Fruit fly (Drosophila melanogaster) whole organism, prepupa: ENCODE results near the gene tx.

Experiments used
- Blimp-1 ChIP-seq: fragments of 200-800 bp; sonication (Bioruptor generic); optimal IDR thresholded peaks from 3 replicates; lab custom pipeline; 2017; ENCODE audit warnings: missing biosample characterization, missing genetic modification characterization, mild to moderate bottlenecking, moderate library complexity, missing genetic modification reagents
- CG10669 ChIP-seq: fragments of 200-800 bp; sonication (Bioruptor generic); optimal IDR thresholded peaks from 3 replicates; lab custom pipeline; 2018; ENCODE audit warnings: missing biosample characterization, mild to moderate bottlenecking, missing genetic modification characterization, moderate library complexity
- CG11294 ChIP-seq: fragments of 200-800 bp; sonication (Bioruptor generic); IDR thresholded peaks from 2 replicates; pipeline ENCODE4 v1.3.6; 2022; ENCODE audit warnings: missing biosample characterization, missing genetic modification characterization
- CG11762 ChIP-seq: fragments of 200-800 bp; sonication (Bioruptor generic); optimal IDR thresholded peaks from 3 replicates; lab custom pipeline; 2016; ENCODE audit warnings: missing biosample characterization, missing genetic modification characterization; ENCODE audit not compliant: insufficient read depth
- CG11902 ChIP-seq: fragments of 200-800 bp; sonication (Bioruptor generic); optimal IDR thresholded peaks from 3 replicates; lab custom pipeline; 2016; ENCODE audit warnings: missing biosample characterization, missing genetic modification characterization
- CG15336 ChIP-seq: fragments of 200-800 bp; sonication (Bioruptor generic); IDR thresholded peaks from 2 replicates; pipeline ENCODE4 v1.3.6; 2022; ENCODE audit warnings: missing biosample characterization, missing genetic modification characterization
- CG1621 ChIP-seq: fragments of 200-800 bp; sonication (Bioruptor generic); optimal IDR thresholded peaks from 3 replicates; lab custom pipeline; 2018; ENCODE audit warnings: missing biosample characterization, mild to moderate bottlenecking, missing genetic modification characterization
- CG3032 ChIP-seq: fragments of 200-800 bp; optimal IDR thresholded peaks from 2 replicates; lab custom pipeline; 2019; ENCODE audit warnings: missing biosample characterization, mild to moderate bottlenecking, missing genetic modification characterization, moderate library complexity
- CG31627 ChIP-seq: fragments of 200-800 bp; sonication (Bioruptor generic); optimal IDR thresholded peaks from 3 replicates; lab custom pipeline; 2016; ENCODE audit warnings: missing biosample characterization, missing genetic modification characterization
- CG32006 ChIP-seq: fragments of 200-800 bp; sonication (Bioruptor generic); optimal IDR thresholded peaks from 3 replicates; lab custom pipeline; 2017; ENCODE audit warnings: missing biosample characterization, mild to moderate bottlenecking, missing genetic modification characterization
- CG3919 ChIP-seq: fragments of 200-800 bp; sonication (Bioruptor generic); optimal IDR thresholded peaks from 3 replicates; lab custom pipeline; 2016; ENCODE audit warnings: missing biosample characterization, missing genetic modification characterization
- CG4318 ChIP-seq: fragments of 200-800 bp; sonication (Bioruptor generic); optimal IDR thresholded peaks from 3 replicates; lab custom pipeline; 2017; ENCODE audit warnings: missing biosample characterization, mild to moderate bottlenecking, missing genetic modification characterization
- CG6163 ChIP-seq: fragments of 200-800 bp; sonication (Bioruptor generic); IDR thresholded peaks from 3 replicates; pipeline ENCODE4 v1.3.6; 2022; ENCODE audit warnings: missing biosample characterization, missing genetic modification characterization
- CG6276 ChIP-seq: fragments of 200-800 bp; sonication (Bioruptor generic); optimal IDR thresholded peaks from 2 replicates; lab custom pipeline; 2017; ENCODE audit warnings: missing biosample characterization, mild to moderate bottlenecking, missing genetic modification characterization
- CG6808 ChIP-seq: fragments of 200-800 bp; sonication (Bioruptor generic); optimal IDR thresholded peaks from 3 replicates; lab custom pipeline; 2017; ENCODE audit warnings: missing biosample characterization, missing genetic modification characterization, mild to moderate bottlenecking, moderate library complexity, missing genetic modification reagents
- CG6854 ChIP-seq: fragments of 200-800 bp; sonication (Bioruptor generic); optimal IDR thresholded peaks from 2 replicates; lab custom pipeline; 2017; ENCODE audit warnings: missing biosample characterization, mild to moderate bottlenecking, missing genetic modification characterization
- CG7368 ChIP-seq: fragments of 200-800 bp; sonication (Bioruptor generic); optimal IDR thresholded peaks from 3 replicates; lab custom pipeline; 2016; ENCODE audit warnings: missing biosample characterization, missing genetic modification characterization
- CG8319 ChIP-seq: fragments of 200-800 bp; sonication (Bioruptor generic); optimal IDR thresholded peaks from 3 replicates; lab custom pipeline; 2016; ENCODE audit warnings: missing biosample characterization, missing genetic modification characterization
- CG9139 ChIP-seq: fragments of 200-800 bp; sonication (Bioruptor generic); optimal IDR thresholded peaks from 3 replicates; lab custom pipeline; 2017; ENCODE audit warnings: missing biosample characterization, mild to moderate bottlenecking, missing genetic modification characterization
- Eip75B ChIP-seq: fragments of 200-800 bp; sonication (Bioruptor generic); optimal IDR thresholded peaks from 3 replicates; lab custom pipeline; 2016; ENCODE audit warnings: missing biosample characterization, missing genetic modification characterization
- Eip78C ChIP-seq: fragments of 200-800 bp; sonication (Bioruptor generic); peaks from one replicate; lab custom pipeline; 2016; ENCODE audit warnings: missing biosample characterization, missing genetic modification characterization
- Ets21C ChIP-seq: fragments of 200-800 bp; sonication (Bioruptor generic); optimal IDR thresholded peaks from 3 replicates; lab custom pipeline; 2016; ENCODE audit warnings: missing biosample characterization, missing genetic modification characterization
- Gug ChIP-seq: fragments of 200-800 bp; sonication (Bioruptor generic); IDR thresholded peaks from 2 replicates; pipeline ENCODE4 v1.3.6; 2022; ENCODE audit warnings: missing biosample characterization, missing genetic modification characterization
- Hr39 ChIP-seq: fragments of 200-800 bp; sonication (Bioruptor generic); optimal IDR thresholded peaks from 2 replicates; lab custom pipeline; 2016; ENCODE audit warnings: missing biosample characterization, missing genetic modification characterization
- Lpt ChIP-seq: fragments of 200-800 bp; sonication (Bioruptor generic); optimal IDR thresholded peaks from 3 replicates; lab custom pipeline; 2016; ENCODE audit warnings: missing biosample characterization, missing genetic modification characterization
- OdsH ChIP-seq: fragments of 200-800 bp; sonication (Bioruptor generic); optimal IDR thresholded peaks from 3 replicates; lab custom pipeline; 2016; ENCODE audit warnings: missing biosample characterization, missing genetic modification characterization
- Smox ChIP-seq: fragments of 200-800 bp; sonication (Bioruptor generic); optimal IDR thresholded peaks from 3 replicates; lab custom pipeline; 2016; ENCODE audit warnings: missing biosample characterization, missing genetic modification characterization
- Sox102F ChIP-seq: fragments of 200-800 bp; sonication (Bioruptor generic); optimal IDR thresholded peaks from 2 replicates; lab custom pipeline; 2016; ENCODE audit warnings: missing biosample characterization, mild to moderate bottlenecking, missing genetic modification characterization
- Sox14 ChIP-seq: fragments of 200-800 bp; sonication (Bioruptor generic); optimal IDR thresholded peaks from 3 replicates; lab custom pipeline; 2016; ENCODE audit warnings: missing biosample characterization, missing genetic modification characterization
- Sox15 ChIP-seq: fragments of 200-800 bp; sonication (Bioruptor generic); optimal IDR thresholded peaks from 3 replicates; lab custom pipeline; 2016; ENCODE audit warnings: missing biosample characterization, missing genetic modification characterization
- achi ChIP-seq: fragments of 200-800 bp; sonication (Bioruptor generic); optimal IDR thresholded peaks from 3 replicates; lab custom pipeline; 2016; ENCODE audit warnings: missing biosample characterization, missing genetic modification characterization
- acj6 ChIP-seq: fragments of 200-800 bp; sonication (Bioruptor generic); optimal IDR thresholded peaks from 3 replicates; lab custom pipeline; 2016; ENCODE audit warnings: missing biosample characterization, missing genetic modification characterization
- dsx ChIP-seq: fragments of 200-800 bp; optimal IDR thresholded peaks from 3 replicates; lab custom pipeline; 2019; ENCODE audit warnings: missing biosample characterization, mild to moderate bottlenecking, missing genetic modification characterization, moderate library complexity; ENCODE audit not compliant: poor library complexity, severe bottlenecking
- eg ChIP-seq: fragments of 200-800 bp; sonication (Bioruptor generic); IDR thresholded peaks from 3 replicates; pipeline ENCODE4 v1.3.6; 2022; ENCODE audit warnings: missing biosample characterization, missing genetic modification characterization
- esn ChIP-seq: fragments of 200-800 bp; sonication (Bioruptor generic); optimal IDR thresholded peaks from 2 replicates; lab custom pipeline; 2016; ENCODE audit warnings: missing biosample characterization, mild to moderate bottlenecking, missing genetic modification characterization, moderate library complexity
- fd59A ChIP-seq: fragments of 200-800 bp; sonication (Bioruptor generic); optimal IDR thresholded peaks from 2 replicates; lab custom pipeline; 2017; ENCODE audit warnings: missing biosample characterization, mild to moderate bottlenecking, missing genetic modification characterization, missing genetic modification reagents
- fkh ChIP-seq: fragments of 200-800 bp; sonication (Bioruptor generic); optimal IDR thresholded peaks from 3 replicates; lab custom pipeline; 2017; ENCODE audit warnings: missing biosample characterization, mild to moderate bottlenecking, missing genetic modification characterization, moderate library complexity
- lz ChIP-seq: fragments of 200-800 bp; sonication (Bioruptor generic); optimal IDR thresholded peaks from 3 replicates; lab custom pipeline; 2016; ENCODE audit warnings: missing biosample characterization, missing genetic modification characterization
- net ChIP-seq: fragments of 200-800 bp; sonication (Bioruptor generic); optimal IDR thresholded peaks from 3 replicates; lab custom pipeline; 2016; ENCODE audit warnings: missing biosample characterization, missing genetic modification characterization
- salr ChIP-seq, 2 experiments: fragments of 200-800 bp; sonication (Bioruptor generic); optimal IDR thresholded peaks; 3 replicates each; lab custom pipeline; 2016 to 2018; ENCODE audit warnings: missing biosample characterization in 2 of 2, missing genetic modification characterization in 2 of 2, mild to moderate bottlenecking in 1 of 2
- ss ChIP-seq, 2 experiments: fragments of 200-800 bp; sonication (Bioruptor generic); optimal IDR thresholded peaks; 2 replicates in 1 of 2; 3 replicates in 1 of 2; lab custom pipeline; 2017 to 2018; ENCODE audit warnings: mild to moderate bottlenecking in 2 of 2, missing biosample characterization in 2 of 2, missing genetic modification characterization in 2 of 2, moderate library complexity in 1 of 2
- svp ChIP-seq: fragments of 200-800 bp; sonication (Bioruptor generic); peaks from one replicate; lab custom pipeline; 2016; ENCODE audit warnings: missing biosample characterization, missing genetic modification characterization

tx gene

DNA sequence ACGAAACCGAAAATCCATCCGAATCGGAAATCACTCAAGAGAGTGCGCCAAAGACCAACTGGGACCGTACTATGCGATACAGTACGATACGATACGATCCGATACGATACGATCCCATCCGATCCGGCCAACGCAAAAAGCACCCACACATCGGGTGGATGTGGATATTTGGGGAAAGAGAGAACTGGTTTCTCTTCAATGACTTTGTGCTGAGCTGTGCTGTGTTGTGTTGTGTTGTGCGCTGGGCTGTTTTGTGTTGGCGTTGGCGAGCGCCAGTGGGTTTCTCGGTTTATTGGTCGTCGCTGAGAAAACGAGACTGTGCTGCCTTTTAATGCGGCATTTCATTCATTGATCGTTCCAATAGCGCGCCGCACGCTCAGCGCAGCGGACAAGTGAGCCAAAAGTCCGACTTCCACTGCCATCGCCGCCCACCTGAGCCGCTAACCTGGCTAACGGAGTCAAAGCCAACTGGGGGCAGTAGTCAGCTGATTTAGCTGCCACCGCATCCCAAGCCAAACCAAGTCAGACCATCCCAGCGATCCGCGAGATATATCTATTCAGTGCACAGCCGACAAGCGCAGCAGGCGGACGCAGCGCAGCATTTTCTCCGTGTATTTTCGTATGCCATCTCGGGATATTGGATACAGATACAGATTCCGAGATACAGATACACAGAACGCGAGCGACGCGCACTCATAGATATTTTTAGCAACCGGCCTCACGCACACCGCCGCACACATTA, at the start of gene tx:
TSS of gene tx (plus strand) at position 324 of the 742 bp plus-strand sequence.
- TF ChIP-seq CG1621 (tag; lab: Kevin White, UChicago) (peak; percentile 41), CG11902 (no peak), ss (GFP tag; optimal IDR thresholded peaks at IDR 0.05; lab: Kevin White, UChicago) (peak in 1 of 2 experiments; percentile 2), CG3919 (GFP tag; lab: Kevin White, UChicago) (peak; percentile 8), Blimp-1 (GFP tag; lab: Kevin White, UChicago) (peak; percentile 73), CG4318 (GFP tag; lab: Kevin White, UChicago) (no peak), svp (GFP tag; lab: Kevin White, UChicago) (no peak), eg (GFP tag; lab: Robert Waterston, UW) (peak; percentile 38; the same call in 2 of the 3 replicates), CG3032 (tag; lab: Kevin White, UChicago) (no peak), Lpt (peak; percentile 10), Eip78C (GFP tag; lab: Kevin White, UChicago) (peak; percentile 72), CG6276 (GFP tag; lab: Kevin White, UChicago) (peak; percentile 16), CG32006 (GFP tag; lab: Kevin White, UChicago) (peak; percentile 15), CG31627 (GFP tag; lab: Kevin White, UChicago) (no peak), Sox15 (GFP tag; lab: Kevin White, UChicago) (no peak), achi (no peak), CG6854 (GFP tag; lab: Kevin White, UChicago) (peak; percentile 75), CG6808 (peak; percentile 18)
- TF ChIP-seq, all 60 proteins: peak for 11

DNA sequence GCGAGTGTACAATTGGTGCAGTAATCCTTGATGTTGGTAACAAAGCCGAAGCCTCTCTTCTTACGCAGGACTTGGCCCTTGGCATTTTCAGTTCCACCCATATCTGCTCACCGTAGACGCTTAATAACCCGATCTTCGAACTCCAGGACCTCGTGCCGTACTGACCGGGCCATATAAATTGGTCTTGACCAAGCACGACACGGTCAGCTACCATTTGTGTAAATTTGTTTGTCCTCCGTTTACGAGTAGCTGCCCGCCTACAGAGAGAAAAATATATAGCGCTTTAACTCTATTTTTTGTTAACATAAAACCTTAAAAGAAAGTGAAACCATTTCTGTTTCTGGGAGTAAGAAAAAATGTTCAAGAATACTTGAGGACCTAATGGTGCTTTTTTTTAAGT, 37.0 kb upstream of the tx start, which contains the start of gene ppk15:
TSS of gene ppk15 (minus strand) at position 101 of the 400 bp plus-strand sequence.
- no peak for TF ChIP-seq Blimp-1 (GFP tag; lab: Kevin White, UChicago)
- no peak for TF ChIP-seq lz (GFP tag; lab: Kevin White, UChicago)
- no peak for TF ChIP-seq salr (GFP tag; optimal IDR thresholded peaks at IDR 0.05; lab: Kevin White, UChicago)
- TF ChIP-seq Sox102F (GFP tag; lab: Kevin White, UChicago) = no peak
- TF ChIP-seq CG3919 (GFP tag; lab: Kevin White, UChicago) = no peak
- no peak for TF ChIP-seq Ets21C
- TF ChIP-seq acj6 (GFP tag; lab: Kevin White, UChicago) = no peak
- no peak for TF ChIP-seq CG11762 (GFP tag; lab: Kevin White, UChicago)
- TF ChIP-seq ss (GFP tag; optimal IDR thresholded peaks at IDR 0.05; lab: Kevin White, UChicago) = no peak
- TF ChIP-seq Sox14 (GFP tag; lab: Kevin White, UChicago) = no peak
- no peak for TF ChIP-seq fd59A
- no peak for TF ChIP-seq CG11294 (GFP tag; lab: Robert Waterston, UW)
- no peak for TF ChIP-seq esn
- TF ChIP-seq CG8319 = no peak

DNA sequence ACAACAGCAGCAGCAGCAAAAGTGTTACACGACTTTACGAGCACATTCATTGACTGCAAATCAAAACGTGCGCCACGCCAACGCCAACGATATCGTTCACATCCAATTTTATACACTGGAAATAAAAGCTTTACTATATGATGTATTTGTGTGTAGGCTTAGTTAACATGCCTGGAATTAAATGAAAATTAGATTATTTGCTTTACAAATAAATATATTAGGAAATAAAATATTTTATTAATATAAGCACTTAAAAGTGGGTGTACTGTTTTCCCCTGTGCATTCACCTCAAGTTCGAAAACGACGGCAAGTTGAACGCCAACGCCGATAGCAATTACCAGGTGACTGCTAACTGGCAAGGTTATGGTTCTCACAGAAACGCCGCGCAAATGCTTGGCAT, 30.8 kb upstream of the tx start:
- no peak for TF ChIP-seq fkh (GFP tag; lab: Kevin White, UChicago)
- TF ChIP-seq Hr39 (GFP tag; lab: Kevin White, UChicago) = no peak
- no peak for TF ChIP-seq OdsH
- TF ChIP-seq net (GFP tag; lab: Kevin White, UChicago) = no peak
- no peak for TF ChIP-seq CG9139 (GFP tag; lab: Kevin White, UChicago)
- peak; percentile 49; the same call in 1 of the 3 replicates for TF ChIP-seq CG6163 (GFP tag; lab: Robert Waterston, UW)
- TF ChIP-seq CG7368 (GFP tag; lab: Kevin White, UChicago) = no peak
- no peak for TF ChIP-seq CG4318 (GFP tag; lab: Kevin White, UChicago)
- peak; percentile 10 for TF ChIP-seq CG32006 (GFP tag; lab: Kevin White, UChicago)
- peak; percentile 63 for TF ChIP-seq Eip78C (GFP tag; lab: Kevin White, UChicago)
- TF ChIP-seq CG11294 (GFP tag; lab: Robert Waterston, UW) = peak; percentile 67
- no peak for TF ChIP-seq dsx (GFP tag; lab: Kevin White, UChicago)
- TF ChIP-seq CG6276 (GFP tag; lab: Kevin White, UChicago) = peak; percentile 24
- TF ChIP-seq CG6808 = no peak
- no peak for TF ChIP-seq CG31627 (GFP tag; lab: Kevin White, UChicago)
- TF ChIP-seq Eip75B (GFP tag; lab: Kevin White, UChicago) = no peak
- peak; percentile 50 for TF ChIP-seq Gug (GFP tag; lab: Robert Waterston, UW)
- TF ChIP-seq CG10669 (GFP tag; lab: Kevin White, UChicago) = no peak
- no peak for TF ChIP-seq Blimp-1 (GFP tag; lab: Kevin White, UChicago)
- no peak for TF ChIP-seq CG15336 (GFP tag; lab: Robert Waterston, UW)
- no peak for TF ChIP-seq CG11762 (GFP tag; lab: Kevin White, UChicago)
- TF ChIP-seq Smox (GFP tag; lab: Kevin White, UChicago) = no peak
- TF ChIP-seq eg (GFP tag; lab: Robert Waterston, UW) = peak; percentile 84
- no peak for TF ChIP-seq svp (GFP tag; lab: Kevin White, UChicago)
- TF ChIP-seq, all 60 proteins: peak for 7
